Worm (Caenorhabditis elegans): ENCODE measurements around the gene srh-201.

ce11 chrV:9035685-9036084 lies 22.0 kb upstream of the srh-201 start, which contains the start of gene srsx-34:
- TF ChIP-seq tab-1 (GFP tag; IDR thresholded peaks at IDR 0.05): no peak
- TF ChIP-seq med-1 (GFP tag; optimal IDR thresholded peaks at IDR 0.05; ENCODE audit: insufficient read depth): no peak
- TF ChIP-seq ztf-23 (GFP tag; IDR thresholded peaks at IDR 0.05): no peak
- TF ChIP-seq flt-1 (GFP tag; IDR thresholded peaks at IDR 0.05): no peak
- TF ChIP-seq T22C8.4 (GFP tag; IDR thresholded peaks at IDR 0.05): no peak
- TF ChIP-seq ref-1 (GFP tag; conservative IDR thresholded peaks at IDR 0.05): no peak
- no peak for TF ChIP-seq cog-1 (tag; optimal IDR thresholded peaks at IDR 0.05)
- TF ChIP-seq ztf-29 (GFP tag; IDR thresholded peaks at IDR 0.05): no peak
- TF ChIP-seq klf-2 (GFP tag; conservative IDR thresholded peaks at IDR 0.05): no peak

Data from whole organism, midembryonic.